Fruit fly (Drosophila melanogaster): ENCODE measurements around the gene Hrb87F.

DNA sequence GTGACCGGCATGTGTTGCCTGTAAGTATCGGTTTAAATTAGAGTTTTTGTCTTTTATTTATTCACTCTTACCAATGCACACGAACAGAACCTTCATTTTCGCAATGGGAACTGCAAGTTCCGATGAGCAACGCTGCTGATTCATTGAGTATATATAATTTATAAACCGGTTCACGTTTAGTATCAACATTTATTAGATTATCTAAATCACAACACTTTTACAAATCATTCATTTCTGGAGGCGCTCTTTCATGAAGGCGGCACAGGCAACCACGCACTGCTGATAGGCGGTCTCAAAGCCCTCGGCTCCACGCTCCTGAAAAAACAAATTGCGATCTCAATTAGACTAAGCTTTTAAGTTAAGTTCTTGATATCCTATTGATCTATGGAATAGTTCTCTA is 49.5 kb upstream of the Hrb87F start, which contains the start of gene Argp:
- TF ChIP-seq Pif1B (GFP tag; optimal IDR thresholded peaks at IDR 0.05) (no peak), CG15710 (tag; optimal IDR thresholded peaks at IDR 0.05) (no peak), Ets98B (GFP tag; IDR thresholded peaks at IDR 0.05) (no peak), CG34367 (tag; optimal IDR thresholded peaks at IDR 0.05) (no peak), CG14655 (GFP tag; optimal IDR thresholded peaks at IDR 0.05) (no peak), CG10348 (GFP tag; IDR thresholded peaks at IDR 0.05) (no peak), D1 (tag; optimal IDR thresholded peaks at IDR 0.05) (no peak), EcR (GFP tag; optimal IDR thresholded peaks at IDR 0.05) (no peak)

All from whole organism, pupa.